Fruit fly (Drosophila melanogaster): Measurements from ENCODE around the gene FeCH.

DNA sequence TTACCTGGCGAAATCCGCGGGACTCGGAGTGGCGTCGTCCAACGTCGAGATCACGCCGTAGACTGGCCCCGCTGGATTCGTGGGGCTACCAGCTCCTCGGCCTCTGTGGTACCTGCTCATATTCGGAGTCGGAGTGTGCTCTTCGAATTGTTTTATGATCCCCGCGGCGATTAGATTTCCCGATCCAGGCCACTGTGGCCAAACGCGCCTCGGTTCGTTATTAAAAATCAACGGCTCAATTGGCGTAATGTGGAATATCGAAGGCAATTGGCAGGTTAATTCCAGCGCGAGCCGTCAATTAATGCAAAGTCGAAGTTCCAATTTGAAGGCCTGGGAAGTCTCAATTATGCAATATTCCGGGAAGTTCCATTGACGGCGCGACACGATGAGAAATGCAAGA lies 2.5 kb downstream of the FeCH start:
- TF ChIP-seq CTCF (optimal IDR thresholded peaks at IDR 0.05) (no peak), CG8478 (optimal IDR thresholded peaks at IDR 0.05) (no peak)

Data from S2 (cell line).